Fruit fly (Drosophila melanogaster) S2 (cell line): Measurements from ENCODE around the gene CG11693.

ENCODE experiments used
- CG8478 ChIP-seq: fragments of >200 bp; optimal IDR thresholded peaks from 2 replicates; lab custom pipeline; 2018
- CTCF ChIP-seq, 2 experiments: fragments of >200 bp; optimal IDR thresholded peaks; 2 replicates each; lab custom pipeline; 2018

DNA sequence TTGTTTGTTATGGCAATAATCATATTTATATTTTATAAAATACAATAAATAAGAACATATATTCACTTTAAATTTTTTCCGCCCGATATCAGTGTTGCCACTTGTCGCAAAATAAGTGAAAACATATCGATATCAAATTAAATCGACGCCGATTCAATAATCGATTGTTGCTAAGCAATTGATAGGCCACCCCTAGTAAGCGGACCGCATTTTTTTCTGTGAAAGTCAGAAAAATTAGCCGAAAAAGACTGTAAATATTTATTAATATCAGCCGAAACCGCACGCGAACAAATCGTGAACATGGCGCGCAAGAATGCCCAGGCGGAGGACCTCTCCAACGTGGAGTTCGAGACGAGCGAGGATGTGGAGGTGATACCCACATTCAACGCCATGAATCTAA lies 2.5 kb upstream of the CG11693 start, which contains the start of gene CG7483:
- no peak for TF ChIP-seq CG8478 (lab: Kevin White, UChicago)
- no peak for TF ChIP-seq CTCF (optimal IDR thresholded peaks at IDR 0.05; lab: Kevin White, UChicago)
